Fruit fly (Drosophila melanogaster) whole organism, pupa: ENCODE results near the gene uncNacbeta.

ENCODE experiments used
- CG10348 ChIP-seq: fragments of 200-800 bp; sonication (Bioruptor generic); IDR thresholded peaks from 2 replicates; pipeline ENCODE4 v1.3.6; 2022; ENCODE audit warnings: missing biosample characterization, missing genetic modification characterization
- CG12605 ChIP-seq: fragments of 200-800 bp; sonication (Bioruptor generic); IDR thresholded peaks from 2 replicates; pipeline ENCODE4 v1.3.6; 2022; ENCODE audit warnings: missing biosample characterization, missing genetic modification characterization
- CG13204 ChIP-seq: fragments of 200-800 bp; sonication (Bioruptor generic); optimal IDR thresholded peaks from 2 replicates; lab custom pipeline; 2018; ENCODE audit warnings: missing biosample characterization, mild to moderate bottlenecking, missing genetic modification characterization, moderate library complexity
- CG14655 ChIP-seq: fragments of 200-800 bp; sonication (Bioruptor generic); optimal IDR thresholded peaks from 3 replicates; lab custom pipeline; 2017; ENCODE audit warnings: mild to moderate bottlenecking, missing biosample characterization, missing genetic modification reagents, missing genetic modification characterization
- CG15710 ChIP-seq: fragments of 200-800 bp; sonication (Bioruptor generic); optimal IDR thresholded peaks from 2 replicates; lab custom pipeline; 2018; ENCODE audit warnings: missing biosample characterization, mild to moderate bottlenecking, missing genetic modification characterization, moderate library complexity
- CG17806 ChIP-seq: fragments of 200-800 bp; sonication (Bioruptor generic); optimal IDR thresholded peaks from 2 replicates; lab custom pipeline; 2018; ENCODE audit warnings: missing biosample characterization, mild to moderate bottlenecking, missing genetic modification characterization, moderate library complexity
- CG32121 ChIP-seq: fragments of 200-800 bp; sonication (Bioruptor generic); IDR thresholded peaks from 2 replicates; pipeline ENCODE4 v1.3.6; 2022; ENCODE audit warnings: missing biosample characterization, missing genetic modification characterization
- CG34367 ChIP-seq: fragments of 200-800 bp; sonication (Bioruptor generic); optimal IDR thresholded peaks from 2 replicates; lab custom pipeline; 2018; ENCODE audit warnings: missing biosample characterization, mild to moderate bottlenecking, missing genetic modification characterization
- CG4496 ChIP-seq: fragments of 200-800 bp; sonication (Bioruptor generic); IDR thresholded peaks from 3 replicates; pipeline ENCODE4 v1.3.6; 2022; ENCODE audit warnings: missing biosample characterization, missing genetic modification characterization
- CG8159 ChIP-seq: fragments of 200-800 bp; sonication (Bioruptor generic); optimal IDR thresholded peaks from 3 replicates; lab custom pipeline; 2018; ENCODE audit warnings: missing biosample characterization, mild to moderate bottlenecking, missing genetic modification characterization, moderate library complexity
- CG8301 ChIP-seq: fragments of 200-800 bp; sonication (Bioruptor generic); optimal IDR thresholded peaks from 2 replicates; lab custom pipeline; 2018; ENCODE audit warnings: missing biosample characterization, mild to moderate bottlenecking, missing genetic modification characterization
- CG9948 ChIP-seq: fragments of 200-800 bp; sonication (Bioruptor generic); optimal IDR thresholded peaks from 2 replicates; lab custom pipeline; 2018; ENCODE audit warnings: missing biosample characterization, mild to moderate bottlenecking, missing genetic modification characterization, moderate library complexity
- D1 ChIP-seq: fragments of 200-800 bp; sonication (Bioruptor generic); optimal IDR thresholded peaks from 2 replicates; lab custom pipeline; 2018; ENCODE audit warnings: missing biosample characterization, mild to moderate bottlenecking, missing genetic modification characterization, moderate library complexity
- EcR ChIP-seq: fragments of 200-800 bp; sonication (Bioruptor generic); optimal IDR thresholded peaks from 3 replicates; lab custom pipeline; 2019; ENCODE audit warnings: missing biosample characterization, missing genetic modification characterization, mild to moderate bottlenecking, moderate library complexity, missing genetic modification reagents
- Ets98B ChIP-seq: fragments of 200-800 bp; sonication (Bioruptor generic); IDR thresholded peaks from 2 replicates; pipeline ENCODE4 v1.3.6; 2022; ENCODE audit warnings: missing biosample characterization, missing genetic modification characterization
- Pif1A ChIP-seq: fragments of 200-800 bp; sonication (Bioruptor generic); optimal IDR thresholded peaks from 3 replicates; lab custom pipeline; 2016; ENCODE audit warnings: missing biosample characterization, missing genetic modification characterization
- Pif1B ChIP-seq: fragments of 200-800 bp; sonication (Bioruptor generic); optimal IDR thresholded peaks from 3 replicates; lab custom pipeline; 2016; ENCODE audit warnings: missing biosample characterization, missing genetic modification characterization
- Snoo ChIP-seq: fragments of 200-800 bp; sonication (Bioruptor generic); optimal IDR thresholded peaks from 3 replicates; lab custom pipeline; 2017; ENCODE audit warnings: missing biosample characterization, mild to moderate bottlenecking, missing genetic modification characterization, inconsistent platforms
- fd96Ca ChIP-seq: fragments of 200-800 bp; sonication (Bioruptor generic); IDR thresholded peaks from 3 replicates; pipeline ENCODE4 v1.3.6; 2022; ENCODE audit warnings: missing biosample characterization, missing genetic modification characterization
- gl ChIP-seq: fragments of 200-800 bp; sonication (Bioruptor generic); optimal IDR thresholded peaks from 2 replicates; lab custom pipeline; 2018; ENCODE audit warnings: missing biosample characterization, mild to moderate bottlenecking, missing genetic modification characterization
- rn ChIP-seq: fragments of 200-800 bp; sonication (Bioruptor generic); IDR thresholded peaks from 2 replicates; pipeline ENCODE4 v1.3.6; 2022; ENCODE audit warnings: missing biosample characterization, missing genetic modification characterization

The uncNacbeta gene

DNA sequence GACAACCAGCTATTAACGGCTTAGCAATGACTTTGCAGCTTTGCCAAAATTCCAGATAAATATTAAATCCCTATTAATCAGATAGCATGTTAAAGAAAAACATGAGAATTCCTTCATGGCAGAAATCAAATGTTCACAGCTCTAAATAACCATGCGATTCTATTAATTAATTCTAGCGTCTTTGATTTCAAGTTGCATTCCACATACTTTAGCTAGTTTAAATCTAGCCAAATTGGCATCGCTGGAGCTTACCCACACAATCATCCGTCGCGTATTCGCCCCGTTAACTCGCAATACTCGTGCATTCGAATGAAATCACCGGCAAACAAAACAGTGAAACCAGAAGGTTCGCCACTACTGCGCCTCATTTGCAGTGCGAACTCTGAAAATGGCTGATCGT lies 4.3 kb downstream of the uncNacbeta start, which contains the start of gene Tspo:
Gene Tspo, plus strand, starts transcription at position 302 of the 400 bp plus-strand sequence.
- no peak for TF ChIP-seq CG10348 (GFP tag; lab: Robert Waterston, UW)
- peak; percentile 6 for TF ChIP-seq CG8159
- TF ChIP-seq Ets98B (GFP tag; lab: Robert Waterston, UW), result 0 out of 2 replicates have a peak, but pooled peaks have one; percentile 15
- peak; percentile 48; the same call in 1 of the 3 replicates for TF ChIP-seq CG4496 (GFP tag; lab: Robert Waterston, UW)

DNA sequence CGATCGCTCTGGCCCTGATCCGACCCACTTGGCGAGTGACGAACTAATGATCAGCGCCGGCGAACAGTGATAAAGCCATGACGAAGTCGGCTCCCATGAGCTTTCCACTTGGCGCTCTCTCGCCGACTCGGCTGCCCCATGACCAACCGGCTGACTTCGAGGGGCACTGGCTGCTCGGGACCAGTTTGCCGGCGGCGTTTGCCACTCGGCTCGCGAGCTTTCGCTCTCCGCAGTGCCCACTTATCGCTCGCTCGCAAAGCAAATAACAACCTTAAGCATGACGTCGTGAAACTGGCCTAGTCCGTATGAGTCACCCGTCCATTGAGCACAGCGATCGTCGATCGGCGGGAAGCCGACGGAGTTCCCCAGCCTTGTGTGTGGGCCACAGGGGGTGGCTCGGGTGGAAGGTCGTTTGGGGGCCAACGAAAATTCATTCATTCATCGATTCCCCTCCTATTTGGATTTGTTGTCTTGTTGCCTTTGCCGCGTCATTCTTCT lies 11.1 kb downstream of the uncNacbeta start, which contains the start of gene Ets21C:
Gene Ets21C, minus strand, starts transcription at position 492 of the 498 bp plus-strand sequence.
- TF ChIP-seq Ets98B (GFP tag; lab: Robert Waterston, UW) (peak; percentile 79), CG34367 (no peak), CG10348 (GFP tag; lab: Robert Waterston, UW) (no peak), fd96Ca (GFP tag; lab: Robert Waterston, UW) (peak; percentile 64; the same call in 2 of the 3 replicates), CG32121 (GFP tag; lab: Robert Waterston, UW) (peak; percentile 70), Snoo (tag; lab: Kevin White, UChicago) (peak; percentile 30), CG8159 (peak; percentile 14), CG4496 (GFP tag; lab: Robert Waterston, UW) (peak; percentile 79), CG8301 (tag; lab: Kevin White, UChicago) (peak; percentile 13), Pif1B (GFP tag; lab: Kevin White, UChicago) (peak; percentile 22), CG12605 (GFP tag; lab: Robert Waterston, UW) (peak; percentile 69), D1 (tag; lab: Kevin White, UChicago) (no peak), Pif1A (GFP tag; lab: Kevin White, UChicago) (no peak), rn (no peak), CG13204 (GFP tag; lab: Kevin White, UChicago) (peak; percentile 81), gl (peak; percentile 57), CG15710 (tag; lab: Kevin White, UChicago) (no peak), CG14655 (no peak), CG17806 (tag; lab: Kevin White, UChicago) (no peak), EcR (GFP tag; lab: Kevin White, UChicago) (peak; percentile 79), CG9948 (tag; lab: Kevin White, UChicago) (no peak)

DNA sequence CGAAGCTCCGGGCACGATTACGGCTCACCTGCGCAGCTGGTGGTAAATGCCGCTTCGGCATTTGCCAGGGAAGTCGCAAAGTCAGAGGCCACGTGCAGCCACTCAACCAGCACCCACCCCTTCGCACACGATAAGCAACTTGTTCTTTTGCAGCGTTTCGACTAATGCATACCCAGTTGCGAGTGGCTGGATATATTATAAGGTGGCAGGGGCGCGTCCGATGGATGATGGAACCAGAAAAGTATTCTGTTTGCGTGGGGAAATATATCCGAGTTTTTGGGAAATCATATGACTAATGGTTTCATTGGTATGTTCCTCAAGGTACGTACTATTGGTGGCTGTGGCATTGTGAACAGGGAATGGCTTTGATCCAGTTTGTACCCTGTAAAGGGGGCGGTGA lies 14.0 kb downstream of the uncNacbeta start:
- TF ChIP-seq CG14655 (no peak), CG12605 (GFP tag; lab: Robert Waterston, UW) (no peak), Snoo (tag; lab: Kevin White, UChicago) (no peak), CG15710 (tag; lab: Kevin White, UChicago) (no peak)

DNA sequence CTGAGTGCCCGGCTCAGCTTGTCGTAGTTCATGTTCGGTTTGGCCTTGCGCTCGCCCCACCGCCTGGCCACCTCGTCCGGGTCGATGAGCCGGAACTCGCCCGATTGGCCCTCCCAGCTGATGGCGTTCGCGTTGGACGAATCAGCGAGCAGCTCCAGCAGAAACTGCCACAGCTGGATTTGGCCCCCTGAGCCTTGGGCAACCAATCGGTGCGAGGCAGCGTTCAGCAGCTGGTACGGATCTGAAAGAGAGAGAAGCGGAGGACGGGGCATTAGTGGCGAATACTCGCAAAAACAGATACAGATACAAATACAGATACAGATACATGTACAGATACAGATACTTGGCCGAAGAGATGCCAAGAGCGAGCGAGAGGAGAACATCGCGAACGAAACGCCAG lies 15.6 kb downstream of the uncNacbeta start:
- TF ChIP-seq EcR (GFP tag; lab: Kevin White, UChicago), result peak; percentile 26
- TF ChIP-seq D1 (tag; lab: Kevin White, UChicago), result no peak
- TF ChIP-seq, all 21 proteins: peak for 1

DNA sequence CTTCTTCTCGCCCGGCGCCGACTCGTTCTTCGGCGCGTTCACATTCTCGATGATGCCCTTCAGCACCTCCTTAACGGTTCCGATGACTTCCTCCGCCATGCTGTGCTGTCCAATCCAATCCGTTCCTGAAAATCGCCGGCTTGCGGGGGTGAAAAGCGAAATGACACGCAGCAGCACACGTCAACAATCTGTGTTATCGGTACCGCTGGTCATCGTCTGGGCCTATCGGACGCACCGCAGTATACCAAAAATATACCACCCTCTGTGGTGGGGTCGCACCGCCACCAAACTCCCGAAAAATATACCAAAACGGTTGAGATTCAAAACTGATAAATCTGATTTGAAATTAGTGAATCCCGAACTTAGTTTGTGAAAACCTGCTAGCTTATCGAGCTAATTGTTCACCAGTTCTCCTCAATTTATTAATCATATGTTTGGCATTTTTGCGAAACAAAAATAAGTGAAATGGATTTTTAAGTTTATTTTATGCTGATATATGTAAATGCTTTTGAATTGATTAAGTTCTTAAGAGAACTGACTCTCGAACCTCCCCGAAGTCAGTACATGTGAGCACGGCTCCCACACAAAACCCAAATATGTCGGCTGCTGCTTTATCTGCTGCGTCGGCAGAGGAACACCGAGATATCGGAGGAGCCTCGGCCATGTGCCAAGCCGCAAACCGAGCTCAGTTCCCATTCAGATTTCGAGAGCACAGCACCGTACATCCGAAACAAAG lies 19.0 kb downstream of the uncNacbeta start, which contains the start of the genes Spp and nAChRbeta3:
Gene Spp, minus strand, starts transcription at position 210 of the 736 bp plus-strand sequence.
Gene nAChRbeta3, plus strand, starts transcription at position 686 of the 736 bp plus-strand sequence.
- TF ChIP-seq fd96Ca (GFP tag; lab: Robert Waterston, UW), result no peak
- TF ChIP-seq CG4496 (GFP tag; lab: Robert Waterston, UW), result 0 out of 3 replicates have a peak, but pooled peaks have one; percentile 8
- no peak for TF ChIP-seq D1 (tag; lab: Kevin White, UChicago)
- TF ChIP-seq Ets98B (GFP tag; lab: Robert Waterston, UW), result peak; percentile 17; the same call in 1 of the 2 replicates
- TF ChIP-seq, all 21 proteins: peak for 2

DNA sequence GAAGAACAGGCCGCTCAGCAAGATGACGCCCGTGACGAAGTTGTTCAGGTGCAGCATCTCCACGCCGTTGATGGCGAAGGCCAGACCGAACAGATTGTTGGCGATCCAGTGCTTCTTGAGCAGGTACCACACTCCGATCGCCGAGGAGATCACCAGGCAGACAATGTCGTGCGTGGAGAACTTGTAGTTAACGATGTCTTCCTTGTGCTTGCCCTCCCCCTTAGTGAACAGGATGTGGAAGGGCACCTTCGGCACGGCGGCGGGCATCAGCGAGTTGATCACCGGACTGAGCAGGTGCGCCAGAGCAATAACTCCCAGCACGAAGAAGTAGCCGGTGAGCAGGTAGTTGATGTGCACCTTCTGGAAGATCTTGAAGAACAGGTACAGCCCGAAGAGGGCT lies 19.8 kb downstream of the uncNacbeta start:
- no peak for TF ChIP-seq CG8159
- TF ChIP-seq Pif1B (GFP tag; lab: Kevin White, UChicago), result no peak
- no peak for TF ChIP-seq CG8301 (tag; lab: Kevin White, UChicago)
- no peak for TF ChIP-seq CG14655
- no peak for TF ChIP-seq CG12605 (GFP tag; lab: Robert Waterston, UW)
- no peak for TF ChIP-seq CG13204 (GFP tag; lab: Kevin White, UChicago)
- TF ChIP-seq D1 (tag; lab: Kevin White, UChicago), result no peak
- no peak for TF ChIP-seq gl
- TF ChIP-seq EcR (GFP tag; lab: Kevin White, UChicago), result no peak
- no peak for TF ChIP-seq fd96Ca (GFP tag; lab: Robert Waterston, UW)
- TF ChIP-seq CG32121 (GFP tag; lab: Robert Waterston, UW), result no peak
- TF ChIP-seq Pif1A (GFP tag; lab: Kevin White, UChicago), result no peak
- TF ChIP-seq rn, result no peak
- no peak for TF ChIP-seq Ets98B (GFP tag; lab: Robert Waterston, UW)
- no peak for TF ChIP-seq CG34367
- TF ChIP-seq Snoo (tag; lab: Kevin White, UChicago), result no peak
- no peak for TF ChIP-seq CG9948 (tag; lab: Kevin White, UChicago)
